Worm (Caenorhabditis elegans) whole organism, early embryonic: ENCODE measurements around the gene strd-1.

Experiments
- B0310.2 ChIP-seq: sonication (generic microtip); optimal IDR thresholded peaks from 2 replicates; lab custom pipeline; 2016; ENCODE audit warnings: mild to moderate bottlenecking, missing genetic modification characterization, missing compliant biosample characterization
- F13C5.2 ChIP-seq: sonication (generic microtip); optimal IDR thresholded peaks from 2 replicates; lab custom pipeline; 2017; ENCODE audit warnings: mild to moderate bottlenecking, missing genetic modification characterization, inconsistent platforms, missing compliant biosample characterization
- aly-1 ChIP-seq: sonication (generic microtip); optimal IDR thresholded peaks from 2 replicates; lab custom pipeline; 2016; ENCODE audit warnings: missing genetic modification characterization, missing compliant biosample characterization
- ama-1 ChIP-seq: fragments of 150-350 bp; optimal IDR thresholded peaks from 2 replicates; lab custom pipeline; 2014
- ceh-13 ChIP-seq: fragments of 200-800 bp; sonication (Bioruptor generic); optimal IDR thresholded peaks from 2 replicates; lab custom pipeline; 2018; ENCODE audit warnings: mild to moderate bottlenecking, missing genetic modification characterization, missing compliant biosample characterization
- ceh-36 ChIP-seq: sonication (generic microtip); optimal IDR thresholded peaks from 2 replicates; lab custom pipeline; 2016; ENCODE audit warnings: missing genetic modification characterization, inconsistent platforms, missing compliant biosample characterization
- ets-7 ChIP-seq: sonication (generic microtip); optimal IDR thresholded peaks from 2 replicates; lab custom pipeline; 2016; ENCODE audit warnings: missing genotype, missing genetic modification characterization, missing compliant biosample characterization
- flt-1 ChIP-seq: fragments of 200-800 bp; sonication (Bioruptor generic); IDR thresholded peaks from 2 replicates; pipeline ENCODE4 v1.3.6; 2022; ENCODE audit warnings: missing genetic modification characterization, missing compliant biosample characterization
- hmbx-1 ChIP-seq: sonication (generic microtip); optimal IDR thresholded peaks from 2 replicates; lab custom pipeline; 2016; ENCODE audit warnings: mild to moderate bottlenecking, missing genetic modification characterization, missing compliant biosample characterization
- hmg-4 ChIP-seq: fragments of 200-800 bp; sonication (Bioruptor generic); optimal IDR thresholded peaks from 2 replicates; lab custom pipeline; 2018; ENCODE audit warnings: mild to moderate bottlenecking, missing genetic modification characterization, missing compliant biosample characterization
- hnd-1 ChIP-seq: sonication (generic microtip); optimal IDR thresholded peaks from 2 replicates; lab custom pipeline; 2016; ENCODE audit warnings: missing genetic modification characterization, missing compliant biosample characterization
- pes-1 ChIP-seq: fragments of 200-800 bp; sonication (Bioruptor generic); IDR thresholded peaks from 2 replicates; pipeline ENCODE4 v1.3.6; 2022; ENCODE audit warnings: missing genetic modification reagents, missing genetic modification characterization, missing compliant biosample characterization
- scrt-1 ChIP-seq: fragments of 200-800 bp; sonication (Bioruptor generic); IDR thresholded peaks from 2 replicates; pipeline ENCODE4 v1.3.6; 2022; ENCODE audit warnings: missing genetic modification characterization, missing compliant biosample characterization
- sea-1 ChIP-seq: fragments of 200-800 bp; sonication (Bioruptor generic); conservative IDR thresholded peaks from 2 replicates; pipeline ENCODE4 v1.3.6; 2022; ENCODE audit warnings: missing genetic modification characterization, missing compliant biosample characterization
- tbx-11 ChIP-seq: fragments of 200-800 bp; sonication (Bioruptor generic); IDR thresholded peaks from 2 replicates; pipeline ENCODE4 v1.3.6; 2022; ENCODE audit warnings: missing genetic modification characterization, missing compliant biosample characterization
- tbx-37 ChIP-seq: fragments of 200-800 bp; sonication (Bioruptor generic); conservative IDR thresholded peaks from 2 replicates; pipeline ENCODE4 v1.3.6; 2022; ENCODE audit warnings: missing genetic modification reagents, missing genetic modification characterization, missing compliant biosample characterization
- tra-4 ChIP-seq: sonication (generic microtip); optimal IDR thresholded peaks from 2 replicates; lab custom pipeline; 2017; ENCODE audit warnings: missing genetic modification characterization, missing compliant biosample characterization

strd-1 gene

ce11 chrIII:10942905-10943304 lies 4.3 kb upstream of the strd-1 start:
- no peak for TF ChIP-seq hmg-4

DNA sequence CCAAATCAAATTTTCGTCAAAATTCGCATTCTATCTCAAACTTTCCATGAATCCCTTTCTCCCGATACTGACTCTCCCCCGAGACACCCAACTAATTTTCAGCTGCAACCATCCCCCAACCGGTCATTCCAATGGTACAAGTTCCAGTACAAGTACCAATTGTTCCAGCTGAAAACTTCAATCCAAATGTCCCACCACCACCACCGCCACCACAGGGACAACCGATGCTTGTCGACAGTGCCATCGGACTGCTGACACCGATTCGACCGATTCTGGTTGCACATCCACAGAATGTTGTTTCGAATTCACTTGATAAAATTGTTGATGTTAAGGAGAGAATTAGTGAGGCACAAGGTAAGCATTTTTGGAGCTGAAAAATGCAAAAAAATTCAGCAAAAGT lies 1.7 kb upstream of the strd-1 start:
- TF ChIP-seq hmg-4 (no peak), B0310.2 (tag; lab: Kevin White, UChicago) (no peak), sea-1 (GFP tag; lab: Robert Waterston, UW) (no peak), pes-1 (no peak), tbx-37 (GFP tag; lab: Robert Waterston, UW) (no peak)

DNA sequence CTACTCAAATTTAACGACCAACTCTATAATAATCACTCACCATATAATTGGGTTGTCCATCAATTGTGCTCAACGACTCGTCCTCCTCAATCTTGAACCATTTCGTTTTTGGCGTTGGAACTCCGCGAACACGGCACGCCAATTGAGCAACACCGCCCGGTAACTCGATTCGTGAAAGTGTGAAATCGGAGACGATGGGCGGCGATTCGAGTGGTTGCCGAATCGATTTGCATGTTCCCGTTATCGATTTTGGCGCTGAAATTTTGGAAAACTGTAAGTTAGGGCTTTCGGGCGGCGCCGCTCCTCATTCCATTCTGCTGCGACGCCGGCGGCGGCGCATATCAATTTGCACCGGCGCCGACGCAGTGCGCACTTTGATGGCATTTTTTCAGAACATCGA lies 4.5 kb downstream of the strd-1 start:
- TF ChIP-seq tbx-37 (GFP tag; lab: Robert Waterston, UW) (no peak), scrt-1 (no peak), aly-1 (tag; lab: Kevin White, UChicago) (no peak), hmbx-1 (tag; lab: Kevin White, UChicago) (no peak), ceh-13 (GFP tag; lab: Kevin White, UChicago) (no peak), sea-1 (GFP tag; lab: Robert Waterston, UW) (no peak)

DNA sequence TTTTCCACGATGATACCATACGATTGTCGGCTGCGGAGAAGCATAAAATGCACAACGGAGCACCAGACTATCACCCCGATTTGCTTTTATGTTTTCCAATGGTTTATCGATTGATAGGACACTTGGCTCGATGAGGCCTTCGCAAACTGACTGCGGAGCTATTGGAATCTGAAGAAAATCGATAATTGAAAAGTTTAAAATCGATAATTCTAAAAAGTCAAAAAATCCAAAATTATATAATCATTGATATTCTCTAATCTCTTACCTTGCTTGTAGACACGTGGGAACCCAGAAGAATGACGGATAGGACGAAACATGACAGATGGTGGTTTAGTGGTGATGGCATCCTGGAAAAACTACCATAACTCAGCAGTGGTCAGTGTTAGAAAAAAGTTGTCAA lies 5.9 kb downstream of the strd-1 start, which contains the start of gene zig-5:
Gene zig-5, minus strand, starts transcription at position 349 of the 400 bp plus-strand sequence.
- no peak for TF ChIP-seq scrt-1
- TF ChIP-seq ceh-13 (GFP tag; lab: Kevin White, UChicago), result no peak
- TF ChIP-seq aly-1 (tag; lab: Kevin White, UChicago), result no peak
- TF ChIP-seq pes-1, result no peak
- no peak for TF ChIP-seq ama-1 (lab: Kevin White, UChicago)
- no peak for TF ChIP-seq B0310.2 (tag; lab: Kevin White, UChicago)
- no peak for TF ChIP-seq tbx-37 (GFP tag; lab: Robert Waterston, UW)
- no peak for TF ChIP-seq hmbx-1 (tag; lab: Kevin White, UChicago)
- TF ChIP-seq F13C5.2 (tag; lab: Kevin White, UChicago), result no peak
- TF ChIP-seq tbx-11 (GFP tag; lab: Robert Waterston, UW), result no peak
- TF ChIP-seq sea-1 (GFP tag; lab: Robert Waterston, UW), result no peak
- TF ChIP-seq ceh-36 (tag; lab: Kevin White, UChicago), result no peak
- no peak for TF ChIP-seq hmg-4
- TF ChIP-seq flt-1 (GFP tag; lab: Robert Waterston, UW), result no peak
- TF ChIP-seq hnd-1 (tag; lab: Kevin White, UChicago), result no peak
- TF ChIP-seq ets-7 (tag; lab: Kevin White, UChicago), result no peak
- TF ChIP-seq tra-4 (tag; lab: Kevin White, UChicago), result no peak

DNA sequence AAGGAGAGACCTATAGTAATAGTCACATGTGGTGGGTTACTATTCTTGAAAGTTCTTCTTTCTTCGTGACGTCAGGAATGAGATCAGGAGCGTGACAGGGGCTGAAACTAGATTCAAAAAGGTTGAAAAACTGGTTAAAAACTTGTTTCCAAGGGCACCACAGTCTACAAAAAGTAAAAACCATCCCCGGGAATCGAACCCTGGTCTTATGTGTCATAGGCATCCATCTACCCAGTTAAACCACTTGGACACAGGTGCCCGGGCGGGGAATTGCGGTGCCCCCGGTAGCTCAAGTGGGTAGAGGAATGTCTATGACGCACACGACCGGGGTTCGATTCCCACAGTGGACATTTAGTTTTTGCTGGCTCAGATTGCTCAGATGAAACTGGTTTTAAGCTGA lies 10.0 kb downstream of the strd-1 start:
- TF ChIP-seq aly-1 (tag; lab: Kevin White, UChicago) (no peak), B0310.2 (tag; lab: Kevin White, UChicago) (no peak), sea-1 (GFP tag; lab: Robert Waterston, UW) (no peak), ama-1 (lab: Kevin White, UChicago) (no peak), tbx-11 (GFP tag; lab: Robert Waterston, UW) (no peak), hmbx-1 (tag; lab: Kevin White, UChicago) (no peak)

ce11 chrIII:10957710-10958109 lies 10.5 kb downstream of the strd-1 start:
- TF ChIP-seq tbx-37 (GFP tag; lab: Robert Waterston, UW) (no peak), hnd-1 (tag; lab: Kevin White, UChicago) (no peak), ama-1 (lab: Kevin White, UChicago) (no peak), ceh-36 (tag; lab: Kevin White, UChicago) (no peak), ets-7 (tag; lab: Kevin White, UChicago) (no peak), aly-1 (tag; lab: Kevin White, UChicago) (no peak), sea-1 (GFP tag; lab: Robert Waterston, UW) (no peak), F13C5.2 (tag; lab: Kevin White, UChicago) (no peak), ceh-13 (GFP tag; lab: Kevin White, UChicago) (no peak), pes-1 (no peak), hmbx-1 (tag; lab: Kevin White, UChicago) (no peak), flt-1 (GFP tag; lab: Robert Waterston, UW) (no peak)

ce11 chrIII:10960387-10960786 lies 13.1 kb downstream of the strd-1 start:
- TF ChIP-seq ets-7 (tag; lab: Kevin White, UChicago) (no peak), B0310.2 (tag; lab: Kevin White, UChicago) (no peak), hmg-4 (no peak), tbx-37 (GFP tag; lab: Robert Waterston, UW) (no peak), ceh-13 (GFP tag; lab: Kevin White, UChicago) (no peak), ceh-36 (tag; lab: Kevin White, UChicago) (no peak), aly-1 (tag; lab: Kevin White, UChicago) (no peak), scrt-1 (no peak), hnd-1 (tag; lab: Kevin White, UChicago) (no peak), ama-1 (lab: Kevin White, UChicago) (no peak), sea-1 (GFP tag; lab: Robert Waterston, UW) (no peak), pes-1 (no peak), tbx-11 (GFP tag; lab: Robert Waterston, UW) (no peak), flt-1 (GFP tag; lab: Robert Waterston, UW) (no peak), F13C5.2 (tag; lab: Kevin White, UChicago) (no peak)

DNA sequence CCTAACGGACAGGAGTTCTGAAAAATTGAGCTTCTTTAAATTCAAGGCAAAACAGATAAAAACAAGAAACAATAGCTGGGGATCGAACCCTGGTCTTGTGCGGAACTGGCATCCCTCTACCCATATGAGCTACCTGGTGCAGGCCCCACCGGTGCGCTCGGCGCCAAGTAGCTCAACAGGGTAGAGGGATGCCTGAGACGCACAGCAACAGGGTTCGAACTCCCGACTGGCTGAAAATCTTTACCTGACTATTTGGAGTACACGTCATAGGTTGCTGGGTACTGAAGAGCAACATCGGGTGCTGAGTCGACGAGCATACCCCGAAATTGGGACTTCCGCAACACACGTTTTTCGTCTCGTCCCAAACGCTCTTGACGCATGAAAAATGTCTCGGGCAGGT lies 15.7 kb downstream of the strd-1 start:
- no peak for TF ChIP-seq hnd-1 (tag; lab: Kevin White, UChicago)
- no peak for TF ChIP-seq ceh-36 (tag; lab: Kevin White, UChicago)
- TF ChIP-seq pes-1, result no peak
- no peak for TF ChIP-seq hmbx-1 (tag; lab: Kevin White, UChicago)
- TF ChIP-seq tbx-11 (GFP tag; lab: Robert Waterston, UW), result no peak
- TF ChIP-seq ets-7 (tag; lab: Kevin White, UChicago), result no peak
- TF ChIP-seq sea-1 (GFP tag; lab: Robert Waterston, UW), result no peak
- TF ChIP-seq ceh-13 (GFP tag; lab: Kevin White, UChicago), result no peak
- TF ChIP-seq aly-1 (tag; lab: Kevin White, UChicago), result no peak
- no peak for TF ChIP-seq flt-1 (GFP tag; lab: Robert Waterston, UW)
- TF ChIP-seq tra-4 (tag; lab: Kevin White, UChicago), result no peak
- TF ChIP-seq B0310.2 (tag; lab: Kevin White, UChicago), result no peak
- TF ChIP-seq tbx-37 (GFP tag; lab: Robert Waterston, UW), result no peak
- no peak for TF ChIP-seq scrt-1
- no peak for TF ChIP-seq F13C5.2 (tag; lab: Kevin White, UChicago)
- no peak for TF ChIP-seq ama-1 (lab: Kevin White, UChicago)
